Fruit fly (Drosophila melanogaster) whole organism, embryonic: ENCODE results near the gene CG1638.

ENCODE experiments used
- Antp ChIP-seq: fragments of 200-800 bp; sonication (Bioruptor generic); optimal IDR thresholded peaks from 3 replicates; lab custom pipeline; 2016; ENCODE audit warnings: missing biosample characterization, missing genetic modification characterization
- CG12744 ChIP-seq: fragments of 200-800 bp; sonication (Bioruptor generic); optimal IDR thresholded peaks from 2 replicates; lab custom pipeline; 2016; ENCODE audit warnings: missing biosample characterization, missing genetic modification characterization
- CG15479 ChIP-seq: fragments of 200-800 bp; sonication (Bioruptor generic); optimal IDR thresholded peaks from 3 replicates; lab custom pipeline; 2019; ENCODE audit warnings: missing biosample characterization, mild to moderate bottlenecking, missing genetic modification characterization, moderate library complexity
- CG1602 ChIP-seq: fragments of 200-800 bp; sonication (Bioruptor generic); optimal IDR thresholded peaks from 3 replicates; lab custom pipeline; 2016; ENCODE audit warnings: missing biosample characterization, missing genetic modification characterization
- CG1832 ChIP-seq: fragments of 200-800 bp; sonication (Bioruptor generic); optimal IDR thresholded peaks from 2 replicates; lab custom pipeline; 2017; ENCODE audit warnings: missing biosample characterization, mild to moderate bottlenecking, missing genetic modification characterization, inconsistent platforms
- CG2129 ChIP-seq: fragments of 200-800 bp; sonication (Bioruptor generic); IDR thresholded peaks from 2 replicates; pipeline ENCODE4 v1.3.6; 2022; ENCODE audit warnings: missing biosample characterization, missing genetic modification characterization; ENCODE audit not compliant: partially characterized antibody
- CG3065 ChIP-seq: fragments of 200-800 bp; sonication (Bioruptor generic); optimal IDR thresholded peaks from 2 replicates; lab custom pipeline; 2016; ENCODE audit warnings: missing biosample characterization, missing genetic modification characterization
- CG3407 ChIP-seq: fragments of 200-800 bp; sonication (Bioruptor generic); optimal IDR thresholded peaks from 2 replicates; lab custom pipeline; 2018; ENCODE audit warnings: missing biosample characterization, mild to moderate bottlenecking, missing genetic modification characterization
- CG4282 ChIP-seq: fragments of 200-800 bp; sonication (Bioruptor generic); optimal IDR thresholded peaks from 2 replicates; lab custom pipeline; 2016; ENCODE audit warnings: missing biosample characterization, missing genetic modification characterization
- CG4854 ChIP-seq: fragments of 200-800 bp; sonication (Bioruptor generic); optimal IDR thresholded peaks from 2 replicates; lab custom pipeline; 2016; ENCODE audit warnings: missing biosample characterization, missing genetic modification characterization, inconsistent platforms
- CG5180 ChIP-seq: fragments of 200-800 bp; sonication (Bioruptor generic); optimal IDR thresholded peaks from 3 replicates; lab custom pipeline; 2017; ENCODE audit warnings: missing biosample characterization, missing genetic modification characterization, mild to moderate bottlenecking, moderate library complexity, missing genetic modification reagents
- CG6791 ChIP-seq: fragments of 200-800 bp; sonication (Bioruptor generic); IDR thresholded peaks from 3 replicates; pipeline ENCODE4 v1.3.6; 2022; ENCODE audit warnings: missing biosample characterization, missing genetic modification characterization; ENCODE audit not compliant: partially characterized antibody
- CG7271 ChIP-seq: fragments of 200-800 bp; sonication (Bioruptor generic); optimal IDR thresholded peaks from 2 replicates; lab custom pipeline; 2018; ENCODE audit warnings: missing biosample characterization, mild to moderate bottlenecking, missing genetic modification characterization, moderate library complexity
- CG8290 ChIP-seq, 3 experiments: fragments of 200-800 bp; sonication (Bioruptor generic); optimal IDR thresholded peaks; 2 replicates each; lab custom pipeline; 2016 to 2019; ENCODE audit warnings: missing biosample characterization in 3 of 3, missing genetic modification characterization in 3 of 3, mild to moderate bottlenecking in 2 of 3, moderate library complexity in 1 of 3
- CG8944 ChIP-seq: fragments of 200-800 bp; sonication (Bioruptor generic); optimal IDR thresholded peaks from 3 replicates; lab custom pipeline; 2016; ENCODE audit warnings: missing biosample characterization, missing genetic modification characterization
- Dbx ChIP-seq: fragments of 200-800 bp; sonication (Bioruptor generic); IDR thresholded peaks from 3 replicates; pipeline ENCODE4 v1.3.6; 2022; ENCODE audit warnings: missing biosample characterization, missing genetic modification characterization
- Dip2 ChIP-seq: fragments of 200-800 bp; sonication (Bioruptor generic); IDR thresholded peaks from 2 replicates; pipeline ENCODE4 v1.3.6; 2022; ENCODE audit warnings: missing biosample characterization, missing genetic modification characterization
- MESR4 ChIP-seq: fragments of 200-800 bp; sonication (Bioruptor generic); optimal IDR thresholded peaks from 2 replicates; lab custom pipeline; 2018; ENCODE audit warnings: missing biosample characterization, mild to moderate bottlenecking, missing genetic modification characterization, moderate library complexity
- Med ChIP-seq: fragments of 200-800 bp; sonication (Bioruptor generic); peaks from one replicate; lab custom pipeline; 2016; ENCODE audit warnings: missing biosample characterization, missing genetic modification characterization, mild to moderate bottlenecking, inconsistent platforms, moderate library complexity
- Pdp1 ChIP-seq, 2 experiments: fragments of 200-800 bp; sonication (Bioruptor generic); optimal IDR thresholded peaks; 3 replicates each; lab custom pipeline; 2016; ENCODE audit warnings: missing biosample characterization in 2 of 2, missing genetic modification characterization in 2 of 2, mild to moderate bottlenecking in 1 of 2, moderate library complexity in 1 of 2
- Ptx1 ChIP-seq: fragments of 200-800 bp; sonication (Bioruptor generic); IDR thresholded peaks from 2 replicates; pipeline ENCODE4 v1.3.6; 2022; ENCODE audit warnings: missing biosample characterization, missing genetic modification characterization
- Xrp1 ChIP-seq: fragments of 200-800 bp; sonication (Bioruptor generic); IDR thresholded peaks from 2 replicates; pipeline ENCODE4 v1.3.6; 2022; ENCODE audit warnings: missing biosample characterization, missing genetic modification characterization
- ap ChIP-seq: fragments of 200-800 bp; sonication (Bioruptor generic); IDR thresholded peaks from 2 replicates; pipeline ENCODE4 v1.3.6; 2022; ENCODE audit warnings: missing biosample characterization, missing genetic modification characterization
- ato ChIP-seq: fragments of 200-800 bp; sonication (Bioruptor generic); IDR thresholded peaks from 2 replicates; pipeline ENCODE4 v1.3.6; 2022; ENCODE audit warnings: missing biosample characterization, missing genetic modification characterization; ENCODE audit not compliant: partially characterized antibody
- crol ChIP-seq: fragments of 200-800 bp; sonication (Bioruptor generic); IDR thresholded peaks from 2 replicates; pipeline ENCODE4 v1.3.6; 2022; ENCODE audit warnings: missing biosample characterization, missing genetic modification characterization
- dan ChIP-seq: fragments of 200-800 bp; sonication (Bioruptor generic); IDR thresholded peaks from 2 replicates; pipeline ENCODE4 v1.3.6; 2022; ENCODE audit warnings: missing biosample characterization, missing genetic modification characterization
- grn ChIP-seq: fragments of 200-800 bp; sonication (Bioruptor generic); optimal IDR thresholded peaks from 3 replicates; lab custom pipeline; 2017; ENCODE audit warnings: missing biosample characterization, missing genetic modification characterization
- inv ChIP-seq: fragments of 200-800 bp; sonication (Bioruptor generic); IDR thresholded peaks from 2 replicates; pipeline ENCODE4 v1.3.6; 2022; ENCODE audit warnings: missing biosample characterization, missing genetic modification characterization; ENCODE audit not compliant: partially characterized antibody
- lilli ChIP-seq: fragments of 200-800 bp; sonication (Bioruptor generic); optimal IDR thresholded peaks from 3 replicates; lab custom pipeline; 2016; ENCODE audit warnings: missing biosample characterization, missing genetic modification characterization
- luna ChIP-seq: fragments of 200-800 bp; sonication (Bioruptor generic); optimal IDR thresholded peaks from 2 replicates; lab custom pipeline; 2016; ENCODE audit warnings: missing biosample characterization, missing genetic modification characterization
- mirr ChIP-seq: fragments of 200-800 bp; sonication (Bioruptor generic); optimal IDR thresholded peaks from 3 replicates; lab custom pipeline; 2018; ENCODE audit warnings: missing biosample characterization, mild to moderate bottlenecking, missing genetic modification characterization
- mld ChIP-seq: fragments of 200-800 bp; sonication (Bioruptor generic); IDR thresholded peaks from 3 replicates; pipeline ENCODE4 v1.3.6; 2022; ENCODE audit warnings: missing biosample characterization, missing genetic modification characterization; ENCODE audit not compliant: partially characterized antibody
- nom ChIP-seq: fragments of 200-800 bp; sonication (Bioruptor generic); optimal IDR thresholded peaks from 2 replicates; lab custom pipeline; 2017; ENCODE audit warnings: missing biosample characterization, missing genetic modification characterization, mild to moderate bottlenecking, moderate library complexity, missing genetic modification reagents
- oc ChIP-seq: fragments of 200-800 bp; sonication (Bioruptor generic); optimal IDR thresholded peaks from 2 replicates; lab custom pipeline; 2018; ENCODE audit warnings: missing biosample characterization, mild to moderate bottlenecking, missing genetic modification characterization, moderate library complexity
- org-1 ChIP-seq: fragments of 200-800 bp; sonication (Bioruptor generic); optimal IDR thresholded peaks from 2 replicates; lab custom pipeline; 2017; ENCODE audit warnings: missing biosample characterization, missing genetic modification characterization
- p53 ChIP-seq: fragments of 200-800 bp; sonication (Bioruptor generic); optimal IDR thresholded peaks from 2 replicates; lab custom pipeline; 2016; ENCODE audit warnings: missing biosample characterization, missing genetic modification characterization
- prd ChIP-seq, 3 experiments: fragments of >200 bp in 2 of 3; fragments of 200-800 bp in 1 of 3; sonication (Bioruptor generic) in 1 of 3; optimal IDR thresholded peaks in 2 of 3; IDR thresholded peaks in 1 of 3; 2 replicates in 2 of 3; 3 replicates in 1 of 3; pipeline versions ENCODE4 v1.3.6 to Lab custom; 2017 to 2022; ENCODE audit warnings: missing biosample characterization in 1 of 3, missing genetic modification characterization in 1 of 3
- pros ChIP-seq: fragments of 200-800 bp; sonication (Bioruptor generic); optimal IDR thresholded peaks from 3 replicates; lab custom pipeline; 2019; ENCODE audit warnings: missing biosample characterization, mild to moderate bottlenecking, missing genetic modification characterization, moderate library complexity
- sens ChIP-seq: fragments of 200-800 bp; sonication (Bioruptor generic); peaks from one replicate; lab custom pipeline; 2016; ENCODE audit warnings: missing biosample characterization, missing genetic modification characterization
- sim ChIP-seq: fragments of 200-800 bp; sonication (Bioruptor generic); IDR thresholded peaks from 2 replicates; pipeline ENCODE4 v1.3.6; 2022; ENCODE audit warnings: missing biosample characterization, missing genetic modification characterization
- slbo ChIP-seq: fragments of 200-800 bp; sonication (Bioruptor generic); IDR thresholded peaks from 2 replicates; pipeline ENCODE4 v1.3.6; 2022; ENCODE audit warnings: missing biosample characterization, missing genetic modification characterization
- so ChIP-seq: fragments of 200-800 bp; sonication (Bioruptor generic); IDR thresholded peaks from 3 replicates; pipeline ENCODE4 v1.3.6; 2022; ENCODE audit warnings: missing biosample characterization, missing genetic modification characterization
- tll ChIP-seq, 2 experiments: fragments of 200-800 bp in 1 of 2; fragments of >200 bp in 1 of 2; sonication (Bioruptor generic) in 1 of 2; optimal IDR thresholded peaks; 2 replicates each; lab custom pipeline; 2017 to 2019; ENCODE audit warnings: missing biosample characterization in 2 of 2, missing genetic modification characterization in 2 of 2, mild to moderate bottlenecking in 1 of 2, moderate library complexity in 1 of 2
- trem ChIP-seq: fragments of 200-800 bp; optimal IDR thresholded peaks from 3 replicates; lab custom pipeline; 2019; ENCODE audit warnings: missing biosample characterization, mild to moderate bottlenecking, missing genetic modification characterization, moderate library complexity
- trh ChIP-seq: fragments of 200-800 bp; sonication (Bioruptor generic); optimal IDR thresholded peaks from 2 replicates; lab custom pipeline; 2016; ENCODE audit warnings: missing biosample characterization, missing genetic modification characterization
- vvl ChIP-seq: fragments of 200-800 bp; sonication (Bioruptor generic); IDR thresholded peaks from 2 replicates; pipeline ENCODE4 v1.3.6; 2022; ENCODE audit warnings: missing biosample characterization, missing genetic modification characterization

CG1638 gene

dm6 chr3R:31622648-31623047 lies 32.3 kb downstream of the CG1638 start (continued):
- TF ChIP-seq Antp (GFP tag; lab: Kevin White, UChicago), result no peak

dm6 chr3R:31626237-31626636 lies 35.9 kb downstream of the CG1638 start:
- TF ChIP-seq MESR4 (GFP tag; lab: Kevin White, UChicago), result no peak
- no peak for TF ChIP-seq CG12744 (GFP tag; lab: Kevin White, UChicago)
- TF ChIP-seq p53 (GFP tag; lab: Kevin White, UChicago), result no peak
- peak; percentile 64 for TF ChIP-seq sens (GFP tag; lab: Kevin White, UChicago)
- TF ChIP-seq Med (GFP tag; lab: Kevin White, UChicago), result peak; percentile 51
- TF ChIP-seq Xrp1, result no peak

dm6 chr3R:31627186-31627585 lies 36.8 kb downstream of the CG1638 start:
- no peak for TF ChIP-seq nom (GFP tag; lab: Kevin White, UChicago)
- no peak for TF ChIP-seq CG2129 (GFP tag; lab: Robert Waterston, UW)
- TF ChIP-seq CG3065 (GFP tag; lab: Kevin White, UChicago), result no peak
- TF ChIP-seq pros (GFP tag; lab: Kevin White, UChicago), result no peak
- no peak for TF ChIP-seq luna (GFP tag; lab: Kevin White, UChicago)
- TF ChIP-seq Antp (GFP tag; lab: Kevin White, UChicago), result no peak
- TF ChIP-seq dan (GFP tag; lab: Robert Waterston, UW), result no peak
- TF ChIP-seq trh (GFP tag; lab: Kevin White, UChicago), result no peak
- TF ChIP-seq CG1602 (GFP tag; lab: Kevin White, UChicago), result no peak
- no peak for TF ChIP-seq ap (GFP tag; lab: Robert Waterston, UW)
- TF ChIP-seq CG8944 (GFP tag; lab: Kevin White, UChicago), result no peak
- no peak for TF ChIP-seq CG5180 (GFP tag; lab: Kevin White, UChicago)
- no peak for TF ChIP-seq org-1 (GFP tag; lab: Kevin White, UChicago)
- no peak for TF ChIP-seq mld (GFP tag; lab: Robert Waterston, UW)
- no peak for TF ChIP-seq CG1832
- no peak for TF ChIP-seq CG4854 (GFP tag; lab: Kevin White, UChicago)
- no peak for TF ChIP-seq trem (tag; lab: Kevin White, UChicago)
- TF ChIP-seq vvl (GFP tag; lab: Robert Waterston, UW), result peak; percentile 48; the same call in 1 of the 2 replicates
- TF ChIP-seq prd (optimal IDR thresholded peaks at IDR 0.05; lab: Kevin White, UChicago), result no peak
- peak; percentile 44; the same call in 2 of the 3 replicates for TF ChIP-seq prd (GFP tag; IDR thresholded peaks at IDR 0.05; lab: Robert Waterston, UW)
- no peak for TF ChIP-seq so (GFP tag; lab: Robert Waterston, UW)
- no peak for TF ChIP-seq lilli (GFP tag; lab: Kevin White, UChicago)
- TF ChIP-seq grn, result no peak
- no peak for TF ChIP-seq mirr (GFP tag; lab: Kevin White, UChicago)
- no peak for TF ChIP-seq Dbx
- TF ChIP-seq Pdp1 (GFP tag; optimal IDR thresholded peaks at IDR 0.05; lab: Kevin White, UChicago), result no peak
- no peak for TF ChIP-seq CG3407 (GFP tag; lab: Kevin White, UChicago)
- no peak for TF ChIP-seq CG4282 (GFP tag; lab: Kevin White, UChicago)
- TF ChIP-seq oc, result no peak
- no peak for TF ChIP-seq CG6791 (GFP tag; lab: Robert Waterston, UW)
- TF ChIP-seq CG8290 (GFP tag; optimal IDR thresholded peaks at IDR 0.05; lab: Kevin White, UChicago), result no peak
- TF ChIP-seq CG8290 (tag; optimal IDR thresholded peaks at IDR 0.05; lab: Kevin White, UChicago), result no peak
- TF ChIP-seq CG7271, result no peak
- no peak for TF ChIP-seq crol (GFP tag; lab: Robert Waterston, UW)
- TF ChIP-seq ato (GFP tag; lab: Robert Waterston, UW), result no peak
- TF ChIP-seq CG15479, result no peak
- TF ChIP-seq Dip2 (GFP tag; lab: Robert Waterston, UW), result no peak
- no peak for TF ChIP-seq inv
- no peak for TF ChIP-seq tll (GFP tag; optimal IDR thresholded peaks at IDR 0.05; lab: Kevin White, UChicago)
- no peak for TF ChIP-seq sim (GFP tag; lab: Robert Waterston, UW)
- TF ChIP-seq slbo, result peak; percentile 27; the same call in 1 of the 2 replicates
- TF ChIP-seq Ptx1 (GFP tag; lab: Robert Waterston, UW), result 0 out of 2 replicates have a peak, but pooled peaks have one; percentile 12
